Worm (Caenorhabditis elegans) whole organism, L2 larva: Measurements from ENCODE around the gene R02D5.1.

Source experiments
- C34F6.9 ChIP-seq: fragments of 150-350 bp; optimal IDR thresholded peaks from 2 replicates; lab custom pipeline; 2014; ENCODE audit warnings: missing biosample characterization, missing genetic modification characterization
- F13H6.1 ChIP-seq: sonication (generic microtip); optimal IDR thresholded peaks from 2 replicates; lab custom pipeline; 2016; ENCODE audit warnings: missing genetic modification characterization, missing compliant biosample characterization
- Y55F3AM.14 ChIP-seq: fragments of 200-800 bp; sonication (Bioruptor generic); optimal IDR thresholded peaks from 2 replicates; lab custom pipeline; 2018; ENCODE audit warnings: mild to moderate bottlenecking, missing genetic modification characterization, missing compliant biosample characterization
- alr-1 ChIP-seq: fragments of 150-350 bp; optimal IDR thresholded peaks from 2 replicates; lab custom pipeline; 2014; ENCODE audit warnings: missing biosample characterization, missing genetic modification characterization
- ama-1 ChIP-seq: fragments of 150-350 bp; optimal IDR thresholded peaks from 2 replicates; lab custom pipeline; 2018; ENCODE audit warnings: inconsistent platforms
- blmp-1 ChIP-seq: sonication (generic microtip); optimal IDR thresholded peaks from 2 replicates; lab custom pipeline; 2017; ENCODE audit warnings: missing genetic modification characterization, mild to moderate bottlenecking, missing compliant biosample characterization, antibody characterized with exemption, moderate library complexity; ENCODE audit not compliant: insufficient read depth
- dmd-4 ChIP-seq: sonication (generic microtip); optimal IDR thresholded peaks from 2 replicates; lab custom pipeline; 2017; ENCODE audit warnings: missing biosample characterization, missing genetic modification characterization
- egl-27 ChIP-seq: sonication (generic microtip); optimal IDR thresholded peaks from 3 replicates; lab custom pipeline; 2017; ENCODE audit warnings: missing biosample characterization, missing genetic modification reagents, missing genetic modification characterization
- elt-1 ChIP-seq: fragments of 150-350 bp; optimal IDR thresholded peaks from 2 replicates; lab custom pipeline; 2014; ENCODE audit warnings: missing biosample characterization, missing genetic modification characterization
- elt-3 ChIP-seq: sonication (generic microtip); optimal IDR thresholded peaks from 2 replicates; lab custom pipeline; 2017; ENCODE audit warnings: missing biosample characterization, missing genetic modification characterization
- gmeb-1 ChIP-seq: fragments of 150-350 bp; optimal IDR thresholded peaks from 2 replicates; lab custom pipeline; 2014; ENCODE audit warnings: missing biosample characterization, missing genetic modification characterization
- lin-11 ChIP-seq: fragments of 150-350 bp; sonication (generic microtip); optimal IDR thresholded peaks from 2 replicates; lab custom pipeline; 2014; ENCODE audit warnings: missing biosample characterization, missing genetic modification characterization, inconsistent platforms, mixed read lengths
- lin-39 ChIP-seq: fragments of 150-350 bp; optimal IDR thresholded peaks from 2 replicates; lab custom pipeline; 2014; ENCODE audit warnings: missing biosample characterization, missing genetic modification reagents, missing genetic modification characterization
- mab-5 ChIP-seq: fragments of 150-350 bp; optimal IDR thresholded peaks from 2 replicates; lab custom pipeline; 2014; ENCODE audit warnings: missing biosample characterization, missing genetic modification characterization
- mdl-1 ChIP-seq, 2 experiments: fragments of 150-350 bp in 1 of 2; sonication (generic microtip) in 1 of 2; optimal IDR thresholded peaks; 2 replicates each; lab custom pipeline; 2017; ENCODE audit warnings: missing biosample characterization in 2 of 2, missing genetic modification characterization in 2 of 2
- nhr-11 ChIP-seq: fragments of 150-350 bp; optimal IDR thresholded peaks from 2 replicates; lab custom pipeline; 2014; ENCODE audit warnings: missing biosample characterization, missing genetic modification characterization
- nhr-129 ChIP-seq: fragments of 150-350 bp; optimal IDR thresholded peaks from 2 replicates; lab custom pipeline; 2014; ENCODE audit warnings: missing biosample characterization, missing genetic modification characterization
- nhr-21 ChIP-seq: fragments of 150-350 bp; optimal IDR thresholded peaks from 2 replicates; lab custom pipeline; 2014; ENCODE audit warnings: missing biosample characterization, missing genetic modification characterization
- nhr-237 ChIP-seq: fragments of 150-350 bp; optimal IDR thresholded peaks from 2 replicates; lab custom pipeline; 2014; ENCODE audit warnings: missing biosample characterization, missing genetic modification characterization
- nhr-25 ChIP-seq: fragments of 150-350 bp; sonication (generic microtip); optimal IDR thresholded peaks from 3 replicates; lab custom pipeline; 2014; ENCODE audit warnings: missing biosample characterization, missing genetic modification characterization
- nhr-77 ChIP-seq: fragments of 150-350 bp; optimal IDR thresholded peaks from 2 replicates; lab custom pipeline; 2014; ENCODE audit warnings: missing biosample characterization, missing genetic modification characterization
- peb-1 ChIP-seq: fragments of 150-350 bp; optimal IDR thresholded peaks from 2 replicates; lab custom pipeline; 2014; ENCODE audit warnings: missing biosample characterization, missing genetic modification characterization
- sem-4 ChIP-seq: fragments of 150-350 bp; optimal IDR thresholded peaks from 2 replicates; lab custom pipeline; 2014; ENCODE audit warnings: missing biosample characterization, missing genetic modification reagents, missing genetic modification characterization
- sma-3 ChIP-seq: sonication (generic microtip); optimal IDR thresholded peaks from 2 replicates; lab custom pipeline; 2016; ENCODE audit warnings: missing genetic modification reagents, missing genetic modification characterization, missing compliant biosample characterization
- sma-9 ChIP-seq, 2 experiments: fragments of 150-350 bp in 1 of 2; sonication (generic microtip) in 1 of 2; optimal IDR thresholded peaks; 2 replicates each; lab custom pipeline; 2014 to 2016; ENCODE audit warnings: missing genetic modification characterization in 2 of 2, mild to moderate bottlenecking in 1 of 2, missing biosample characterization in 1 of 2, missing compliant biosample characterization in 1 of 2, missing genetic modification reagents in 1 of 2, moderate library complexity in 1 of 2
- snpc-4 ChIP-seq: fragments of 150-350 bp; optimal IDR thresholded peaks from 2 replicates; lab custom pipeline; 2014; ENCODE audit warnings: missing biosample characterization, missing genetic modification characterization
- unc-55 ChIP-seq: fragments of 150-350 bp; sonication (generic microtip); optimal IDR thresholded peaks from 3 replicates; lab custom pipeline; 2014; ENCODE audit warnings: missing biosample characterization, missing genetic modification reagents, missing genetic modification characterization
- unc-62 ChIP-seq: fragments of 150-350 bp; optimal IDR thresholded peaks from 2 replicates; lab custom pipeline; 2014; ENCODE audit warnings: missing biosample characterization, missing genetic modification reagents, missing genetic modification characterization
- ztf-11 ChIP-seq: sonication (generic microtip); optimal IDR thresholded peaks from 2 replicates; lab custom pipeline; 2017; ENCODE audit warnings: missing biosample characterization, missing genetic modification characterization
- ztf-4 ChIP-seq: fragments of 150-350 bp; optimal IDR thresholded peaks from 2 replicates; lab custom pipeline; 2014; ENCODE audit warnings: missing biosample characterization, missing genetic modification characterization

The R02D5.1 gene

ce11 chrV:14484582-14484981, 23.5 kb upstream of the R02D5.1 start, which contains the start of gene R02D5.4:
Gene R02D5.4 (minus strand): TSS chrV:14484682.
- no peak for TF ChIP-seq unc-62
- TF ChIP-seq nhr-11 (tag; lab: Kevin White, UChicago), result no peak

ce11 chrV:14491097-14491496, 17.0 kb upstream of the R02D5.1 start:
- TF ChIP-seq mab-5 (tag; lab: Kevin White, UChicago), result no peak
- TF ChIP-seq, all 48 proteins: peak for 0

- no peak for TF ChIP-seq F13H6.1 (tag; lab: Kevin White, UChicago)
- TF ChIP-seq Y55F3AM.14 (GFP tag; lab: Kevin White, UChicago), result no peak
- TF ChIP-seq ztf-11, result no peak
- no peak for TF ChIP-seq C34F6.9 (tag; lab: Kevin White, UChicago)
- TF ChIP-seq sma-3 (GFP tag; lab: Kevin White, UChicago), result no peak
- no peak for TF ChIP-seq gmeb-1
- no peak for TF ChIP-seq nhr-129 (tag; lab: Kevin White, UChicago)
- TF ChIP-seq nhr-237 (tag; lab: Kevin White, UChicago), result no peak
- no peak for TF ChIP-seq sem-4 (tag; lab: Kevin White, UChicago)
- TF ChIP-seq snpc-4 (tag; lab: Kevin White, UChicago), result no peak
- no peak for TF ChIP-seq nhr-77 (tag; lab: Kevin White, UChicago)
Observed at ce11 chrV:14493665-14494064, 14.4 kb upstream of the R02D5.1 start.

ce11 chrV:14495493-14495892, 12.6 kb upstream of the R02D5.1 start:
- TF ChIP-seq blmp-1 (tag; lab: Kevin White, UChicago), result peak; percentile 77
- no peak for TF ChIP-seq snpc-4 (tag; lab: Kevin White, UChicago)
- TF ChIP-seq dmd-4 (tag; lab: Kevin White, UChicago), result no peak
- TF ChIP-seq unc-62, result no peak
- TF ChIP-seq mdl-1 (tag; optimal IDR thresholded peaks at IDR 0.05; lab: Kevin White, UChicago), result no peak
- no peak for TF ChIP-seq lin-39 (tag; lab: Kevin White, UChicago)
- no peak for TF ChIP-seq ama-1
- no peak for TF ChIP-seq alr-1 (tag; lab: Kevin White, UChicago)
- peak; percentile 21 for TF ChIP-seq sem-4 (tag; lab: Kevin White, UChicago)
- TF ChIP-seq egl-27, result no peak
- no peak for TF ChIP-seq sma-9 (GFP tag; optimal IDR thresholded peaks at IDR 0.05; lab: Kevin White, UChicago)
- no peak for TF ChIP-seq sma-9 (tag; optimal IDR thresholded peaks at IDR 0.05; lab: Kevin White, UChicago)
- TF ChIP-seq C34F6.9 (tag; lab: Kevin White, UChicago), result peak; percentile 17
- TF ChIP-seq ztf-11, result no peak
- no peak for TF ChIP-seq unc-55 (GFP tag; lab: Kevin White, UChicago)

- TF ChIP-seq ama-1, result no peak
- TF ChIP-seq lin-11 (tag; lab: Kevin White, UChicago), result no peak
- TF ChIP-seq unc-55 (GFP tag; lab: Kevin White, UChicago), result no peak
- no peak for TF ChIP-seq ztf-4 (tag; lab: Kevin White, UChicago)
- TF ChIP-seq elt-3 (tag; lab: Kevin White, UChicago), result no peak
- TF ChIP-seq elt-1, result no peak
- no peak for TF ChIP-seq nhr-25
- TF ChIP-seq mab-5 (tag; lab: Kevin White, UChicago), result no peak
- no peak for TF ChIP-seq C34F6.9 (tag; lab: Kevin White, UChicago)
- TF ChIP-seq nhr-129 (tag; lab: Kevin White, UChicago), result no peak
Observed at ce11 chrV:14496446-14496845, 11.6 kb upstream of the R02D5.1 start.

ce11 chrV:14498204-14498603, 9.8 kb upstream of the R02D5.1 start:
- TF ChIP-seq mdl-1 (tag; optimal IDR thresholded peaks at IDR 0.05; lab: Kevin White, UChicago) (no peak), nhr-21 (tag; lab: Kevin White, UChicago) (no peak), peb-1 (no peak), mab-5 (tag; lab: Kevin White, UChicago) (no peak)
